Worm (Caenorhabditis elegans) whole organism, L3 larva: ENCODE data around the gene W08E12.7.

Source experiments
- R02D3.7 ChIP-seq: fragments of 150-350 bp; optimal IDR thresholded peaks from 2 replicates; lab custom pipeline; 2014; ENCODE audit warnings: missing biosample characterization, missing genetic modification characterization
- ZK546.5 ChIP-seq: sonication (generic microtip); optimal IDR thresholded peaks from 2 replicates; lab custom pipeline; 2017; ENCODE audit warnings: missing biosample characterization, missing genetic modification characterization
- ama-1 ChIP-seq: fragments of 150-350 bp; optimal IDR thresholded peaks from 2 replicates; lab custom pipeline; 2018
- ceh-16 ChIP-seq: sonication (generic microtip); optimal IDR thresholded peaks from 2 replicates; lab custom pipeline; 2017; ENCODE audit warnings: missing biosample characterization, missing genetic modification characterization
- ceh-28 ChIP-seq: fragments of 150-350 bp; optimal IDR thresholded peaks from 2 replicates; lab custom pipeline; 2014; ENCODE audit warnings: missing biosample characterization, missing genetic modification reagents, missing genetic modification characterization
- ceh-9 ChIP-seq: sonication (generic microtip); optimal IDR thresholded peaks from 2 replicates; lab custom pipeline; 2018; ENCODE audit warnings: missing biosample characterization, missing genetic modification characterization
- daf-12 ChIP-seq: fragments of 150-350 bp; optimal IDR thresholded peaks from 2 replicates; lab custom pipeline; 2014; ENCODE audit warnings: missing biosample characterization, missing genetic modification reagents, missing genetic modification characterization
- egl-5 ChIP-seq: fragments of 150-350 bp; optimal IDR thresholded peaks from 2 replicates; lab custom pipeline; 2017; ENCODE audit warnings: missing biosample characterization, missing genetic modification reagents, missing genetic modification characterization, inconsistent platforms
- elt-1 ChIP-seq: fragments of 150-350 bp; optimal IDR thresholded peaks from 2 replicates; lab custom pipeline; 2014; ENCODE audit warnings: missing biosample characterization, missing genetic modification characterization
- elt-2 ChIP-seq: sonication (generic microtip); optimal IDR thresholded peaks from 2 replicates; lab custom pipeline; 2016; ENCODE audit warnings: missing genetic modification reagents, mild to moderate bottlenecking, missing genetic modification characterization, missing compliant biosample characterization
- fkh-2 ChIP-seq: fragments of 150-350 bp; optimal IDR thresholded peaks from 2 replicates; lab custom pipeline; 2014; ENCODE audit warnings: missing biosample characterization, missing genetic modification reagents, missing genetic modification characterization
- fos-1 ChIP-seq: fragments of 150-350 bp; optimal IDR thresholded peaks from 2 replicates; lab custom pipeline; 2014; ENCODE audit warnings: missing biosample characterization, missing genetic modification characterization
- hmg-11 ChIP-seq: sonication (generic microtip); optimal IDR thresholded peaks from 2 replicates; lab custom pipeline; 2016; ENCODE audit warnings: missing genetic modification characterization, missing compliant biosample characterization
- jun-1 ChIP-seq: fragments of 150-350 bp; optimal IDR thresholded peaks from 2 replicates; lab custom pipeline; 2014; ENCODE audit warnings: missing biosample characterization, missing genetic modification reagents, missing genetic modification characterization
- lin-15B ChIP-seq: fragments of 150-350 bp; optimal IDR thresholded peaks from 2 replicates; lab custom pipeline; 2014; ENCODE audit warnings: missing biosample characterization, missing genetic modification characterization
- lin-39 ChIP-seq: fragments of 150-350 bp; optimal IDR thresholded peaks from 2 replicates; lab custom pipeline; 2018; ENCODE audit warnings: missing biosample characterization, missing genetic modification reagents, missing genetic modification characterization
- lsy-12 ChIP-seq: sonication (generic microtip); optimal IDR thresholded peaks from 2 replicates; lab custom pipeline; 2016; ENCODE audit warnings: mild to moderate bottlenecking, missing genetic modification characterization, missing compliant biosample characterization
- mdl-1 ChIP-seq: fragments of 150-350 bp; optimal IDR thresholded peaks from 2 replicates; lab custom pipeline; 2014; ENCODE audit warnings: missing biosample characterization, missing genetic modification characterization
- nhr-11 ChIP-seq: fragments of 150-350 bp; optimal IDR thresholded peaks from 2 replicates; lab custom pipeline; 2014; ENCODE audit warnings: missing biosample characterization, missing genetic modification characterization
- nhr-12 ChIP-seq: fragments of 150-350 bp; optimal IDR thresholded peaks from 2 replicates; lab custom pipeline; 2014; ENCODE audit warnings: missing biosample characterization, missing genetic modification characterization
- nhr-237 ChIP-seq: fragments of 150-350 bp; optimal IDR thresholded peaks from 2 replicates; lab custom pipeline; 2014; ENCODE audit warnings: missing biosample characterization, missing genetic modification characterization
- nhr-25 ChIP-seq: sonication (generic microtip); optimal IDR thresholded peaks from 2 replicates; lab custom pipeline; 2017; ENCODE audit warnings: missing biosample characterization, missing genetic modification characterization
- nhr-43 ChIP-seq: sonication (generic microtip); optimal IDR thresholded peaks from 2 replicates; lab custom pipeline; 2016; ENCODE audit warnings: mild to moderate bottlenecking, missing genetic modification characterization, missing compliant biosample characterization; ENCODE audit not compliant: poor library complexity, severe bottlenecking
- nhr-76 ChIP-seq: fragments of 150-350 bp; sonication (generic microtip); optimal IDR thresholded peaks from 5 replicates; lab custom pipeline; 2014; ENCODE audit warnings: missing biosample characterization, missing genetic modification characterization
- nhr-77 ChIP-seq: fragments of 150-350 bp; optimal IDR thresholded peaks from 2 replicates; lab custom pipeline; 2014; ENCODE audit warnings: missing biosample characterization, missing genetic modification characterization
- pqm-1 ChIP-seq: fragments of 150-350 bp; optimal IDR thresholded peaks from 2 replicates; lab custom pipeline; 2017; ENCODE audit warnings: missing biosample characterization, missing genetic modification characterization, inconsistent platforms
- sea-2 ChIP-seq: fragments of 150-350 bp; sonication (generic microtip); optimal IDR thresholded peaks from 4 replicates; lab custom pipeline; 2014; ENCODE audit warnings: missing biosample characterization, missing genetic modification reagents, missing genetic modification characterization
- snpc-4 ChIP-seq: fragments of 150-350 bp; optimal IDR thresholded peaks from 2 replicates; lab custom pipeline; 2014; ENCODE audit warnings: missing biosample characterization, missing genetic modification characterization
- unc-39 ChIP-seq: sonication (generic microtip); optimal IDR thresholded peaks from 4 replicates; lab custom pipeline; 2017; ENCODE audit warnings: missing biosample characterization, missing genetic modification characterization
- zag-1 ChIP-seq: fragments of 150-350 bp; optimal IDR thresholded peaks from 2 replicates; lab custom pipeline; 2014; ENCODE audit warnings: missing biosample characterization, missing genetic modification characterization
- ztf-11 ChIP-seq: fragments of 150-350 bp; optimal IDR thresholded peaks from 2 replicates; lab custom pipeline; 2014; ENCODE audit warnings: missing biosample characterization, missing genetic modification characterization
- ztf-4 ChIP-seq: fragments of 150-350 bp; optimal IDR thresholded peaks from 2 replicates; lab custom pipeline; 2014; ENCODE audit warnings: missing biosample characterization, missing genetic modification characterization

Gene W08E12.7

ce11 chrIV:3273295-3273694 is 21.6 kb upstream of the W08E12.7 start, which contains the start of gene T26C12.3:
Gene T26C12.3, minus strand, starts transcription at chrIV:3273395.
- no peak for TF ChIP-seq mdl-1
- TF ChIP-seq nhr-77 (tag; lab: Kevin White, UChicago): no peak
- no peak for TF ChIP-seq ceh-16
- no peak for TF ChIP-seq nhr-25 (tag; lab: Kevin White, UChicago)
- TF ChIP-seq ztf-11 (tag; lab: Kevin White, UChicago): no peak
- no peak for TF ChIP-seq jun-1 (tag; lab: Kevin White, UChicago)
- TF ChIP-seq lin-39 (tag; lab: Kevin White, UChicago): no peak
- TF ChIP-seq, all 47 proteins: peak for 0

- no peak for TF ChIP-seq snpc-4 (tag; lab: Kevin White, UChicago)
- TF ChIP-seq hmg-11: no peak
- no peak for TF ChIP-seq zag-1 (tag; lab: Kevin White, UChicago)
- no peak for TF ChIP-seq nhr-77 (tag; lab: Kevin White, UChicago)
- TF ChIP-seq ceh-28 (tag; lab: Kevin White, UChicago): no peak
- no peak for TF ChIP-seq nhr-237 (tag; lab: Kevin White, UChicago)
- no peak for TF ChIP-seq ztf-4 (tag; lab: Kevin White, UChicago)
- TF ChIP-seq fos-1 (tag; lab: Kevin White, UChicago): no peak
- no peak for TF ChIP-seq nhr-12 (tag; lab: Kevin White, UChicago)
- no peak for TF ChIP-seq ZK546.5 (tag; lab: Kevin White, UChicago)
- no peak for TF ChIP-seq egl-5 (tag; lab: Kevin White, UChicago)
- TF ChIP-seq jun-1 (tag; lab: Kevin White, UChicago): no peak
- no peak for TF ChIP-seq fkh-2 (tag; lab: Kevin White, UChicago)
Observed at ce11 chrIV:3278822-3279221, 16.1 kb upstream of the W08E12.7 start.

- TF ChIP-seq egl-5 (tag; lab: Kevin White, UChicago) (no peak), lsy-12 (tag; lab: Kevin White, UChicago) (no peak), elt-2 (tag; lab: Kevin White, UChicago) (no peak), ztf-4 (tag; lab: Kevin White, UChicago) (no peak), nhr-76 (tag; lab: Kevin White, UChicago) (no peak), elt-1 (tag; lab: Kevin White, UChicago) (no peak), daf-12 (no peak), pqm-1 (tag; lab: Kevin White, UChicago) (no peak), sea-2 (GFP tag; lab: Kevin White, UChicago) (no peak), ztf-11 (tag; lab: Kevin White, UChicago) (no peak)
Observed at ce11 chrIV:3289237-3289636, 5.7 kb upstream of the W08E12.7 start, which contains the start of gene gcy-23. Gene gcy-23, minus strand, starts transcription at chrIV:3289337.

DNA sequence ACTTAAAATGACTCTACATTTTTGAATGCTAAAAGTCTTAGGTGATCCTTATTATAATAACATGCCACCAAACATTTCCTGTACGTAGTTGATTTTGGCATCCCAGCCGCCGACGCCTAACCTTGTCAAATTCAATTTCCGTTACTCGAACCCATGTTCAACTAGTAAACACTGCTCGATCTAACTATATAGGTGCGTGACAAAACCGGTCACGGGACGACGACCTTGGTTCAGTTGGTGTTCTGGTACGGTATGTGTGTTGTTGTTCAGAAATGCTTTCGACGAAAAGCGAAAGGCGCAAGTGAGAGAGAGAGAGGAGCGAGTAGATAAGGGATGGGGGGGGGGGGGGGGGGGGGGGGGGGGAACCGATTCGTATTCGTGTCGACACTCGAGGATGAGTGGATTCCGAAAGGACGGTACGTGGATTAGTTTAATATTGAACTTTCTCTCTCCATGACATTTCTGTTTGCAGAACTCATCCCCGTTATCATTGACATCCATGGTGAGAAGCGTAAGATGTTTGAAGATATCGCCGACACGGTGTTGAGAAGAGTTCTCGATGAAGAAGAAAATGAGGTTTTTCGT is 2.9 kb upstream of the W08E12.7 start, which contains the start of gene W08E12.8:
TSS of gene W08E12.8 (plus strand) at position 395 of the 585 bp plus-strand sequence.
- TF ChIP-seq nhr-25 (tag; lab: Kevin White, UChicago): peak; percentile 62
- TF ChIP-seq elt-1 (tag; lab: Kevin White, UChicago): no peak
- no peak for TF ChIP-seq ceh-28 (tag; lab: Kevin White, UChicago)
- TF ChIP-seq, all 47 proteins: peak for 1

DNA sequence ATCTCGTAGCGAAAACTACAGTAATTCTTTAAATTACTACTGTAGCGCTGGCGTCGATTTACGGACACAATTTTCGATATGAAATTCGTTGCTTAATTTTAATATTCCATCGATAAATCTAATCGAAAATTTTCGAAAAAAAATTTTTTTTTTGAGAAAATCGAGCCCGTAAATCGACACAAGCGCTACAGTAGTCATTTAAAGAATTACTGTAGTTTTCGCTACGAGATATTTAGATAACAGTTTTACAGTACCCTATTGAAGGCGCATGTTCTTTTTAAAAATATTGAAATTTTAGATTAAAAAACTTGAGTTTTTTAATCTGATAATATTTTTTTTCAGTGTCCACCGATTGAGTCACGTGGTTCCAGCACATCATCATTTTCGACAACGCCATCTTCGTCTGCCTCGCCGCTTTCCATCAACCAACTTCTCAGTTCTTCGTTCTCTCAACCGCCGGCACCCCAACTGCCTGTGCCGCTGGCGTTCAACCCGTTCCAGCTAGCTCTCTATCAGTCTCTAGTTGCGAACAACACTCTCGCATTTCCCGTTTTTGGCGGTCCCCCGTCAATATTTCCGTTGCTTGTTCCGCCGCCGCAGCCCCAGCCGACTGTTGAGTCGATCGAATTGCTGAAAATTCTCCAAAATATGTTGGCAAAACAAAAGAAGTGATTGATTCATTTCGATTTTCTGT is 988 bp upstream of the W08E12.7 start:
- no peak for TF ChIP-seq nhr-76 (tag; lab: Kevin White, UChicago)
- no peak for TF ChIP-seq nhr-43
- no peak for TF ChIP-seq nhr-237 (tag; lab: Kevin White, UChicago)
- no peak for TF ChIP-seq lin-39 (tag; lab: Kevin White, UChicago)
- no peak for TF ChIP-seq ceh-28 (tag; lab: Kevin White, UChicago)
- no peak for TF ChIP-seq elt-1 (tag; lab: Kevin White, UChicago)
- TF ChIP-seq lin-15B (tag; lab: Kevin White, UChicago): no peak
- TF ChIP-seq ceh-9 (tag; lab: Kevin White, UChicago): no peak
- TF ChIP-seq unc-39 (tag; lab: Kevin White, UChicago): no peak
- TF ChIP-seq ama-1 (lab: Kevin White, UChicago): no peak
- no peak for TF ChIP-seq R02D3.7
- no peak for TF ChIP-seq pqm-1 (tag; lab: Kevin White, UChicago)
- no peak for TF ChIP-seq fkh-2 (tag; lab: Kevin White, UChicago)
- TF ChIP-seq ztf-11 (tag; lab: Kevin White, UChicago): no peak
- TF ChIP-seq nhr-11: no peak
- TF ChIP-seq egl-5 (tag; lab: Kevin White, UChicago): no peak
- no peak for TF ChIP-seq jun-1 (tag; lab: Kevin White, UChicago)
